Worm (Caenorhabditis elegans) whole organism, mixed stage, embryonic: ENCODE results near the gene asp-13.

Experiments used
- bed-3 ChIP-seq: fragments of 200-800 bp; sonication (Bioruptor generic); optimal IDR thresholded peaks from 3 replicates; lab custom pipeline; 2018; ENCODE audit warnings: mild to moderate bottlenecking, missing genetic modification characterization, moderate library complexity, missing compliant biosample characterization
- blmp-1 ChIP-seq: fragments of 150-350 bp; optimal IDR thresholded peaks from 2 replicates; lab custom pipeline; 2014; ENCODE audit warnings: missing biosample characterization, missing genetic modification characterization
- ces-1 ChIP-seq: fragments of 150-350 bp; optimal IDR thresholded peaks from 2 replicates; lab custom pipeline; 2014; ENCODE audit warnings: missing biosample characterization, missing genetic modification reagents, missing genetic modification characterization
- cnd-1 ChIP-seq: fragments of 200-800 bp; sonication (Bioruptor generic); optimal IDR thresholded peaks from 2 replicates; lab custom pipeline; 2018; ENCODE audit warnings: mild to moderate bottlenecking, missing genetic modification characterization, missing compliant biosample characterization
- elt-3 ChIP-seq: fragments of 150-350 bp; optimal IDR thresholded peaks from 2 replicates; lab custom pipeline; 2014; ENCODE audit warnings: missing biosample characterization, missing genetic modification characterization
- lin-13 ChIP-seq: fragments of 150-350 bp; optimal IDR thresholded peaks from 2 replicates; lab custom pipeline; 2014; ENCODE audit warnings: missing biosample characterization, missing genetic modification characterization
- lsy-2 ChIP-seq: fragments of 150-350 bp; optimal IDR thresholded peaks from 2 replicates; lab custom pipeline; 2014; ENCODE audit warnings: missing biosample characterization, missing genetic modification characterization
- mep-1 ChIP-seq: fragments of 150-350 bp; optimal IDR thresholded peaks from 2 replicates; lab custom pipeline; 2017; ENCODE audit warnings: missing biosample characterization, missing genetic modification reagents, missing genetic modification characterization, inconsistent platforms
- nhr-12 ChIP-seq: fragments of 150-350 bp; optimal IDR thresholded peaks from 2 replicates; lab custom pipeline; 2014; ENCODE audit warnings: missing biosample characterization, missing genetic modification characterization
- nhr-2 ChIP-seq: fragments of 150-350 bp; optimal IDR thresholded peaks from 2 replicates; lab custom pipeline; 2014; ENCODE audit warnings: missing biosample characterization, missing genetic modification characterization
- nhr-76 ChIP-seq: sonication (generic microtip); optimal IDR thresholded peaks from 2 replicates; lab custom pipeline; 2017; ENCODE audit warnings: missing biosample characterization, missing genetic modification characterization
- pha-4 ChIP-seq: fragments of 150-350 bp; optimal IDR thresholded peaks from 2 replicates; lab custom pipeline; 2018; ENCODE audit warnings: missing biosample characterization, missing genetic modification reagents, missing genetic modification characterization
- unc-39 ChIP-seq: fragments of 150-350 bp; optimal IDR thresholded peaks from 2 replicates; lab custom pipeline; 2014; ENCODE audit warnings: missing biosample characterization, missing genetic modification characterization
- unc-62 ChIP-seq: fragments of 150-350 bp; optimal IDR thresholded peaks from 2 replicates; lab custom pipeline; 2014; ENCODE audit warnings: missing biosample characterization, missing genetic modification reagents, missing genetic modification characterization

ce11 chrV:8601420-8601819 is 41.6 kb downstream of the asp-13 start, which contains the start of gene F41E6.8:
- TF ChIP-seq ces-1 (no peak), nhr-2 (no peak), elt-3 (tag; lab: Kevin White, UChicago) (no peak), nhr-76 (tag; lab: Kevin White, UChicago) (no peak), unc-39 (tag; lab: Kevin White, UChicago) (no peak), nhr-12 (no peak), unc-62 (GFP tag; lab: Kevin White, UChicago) (no peak), bed-3 (no peak), lin-13 (tag; lab: Kevin White, UChicago) (no peak), lsy-2 (tag; lab: Kevin White, UChicago) (no peak), blmp-1 (tag; lab: Kevin White, UChicago) (no peak), pha-4 (tag; lab: Kevin White, UChicago) (no peak), cnd-1 (tag; lab: Kevin White, UChicago) (no peak), mep-1 (no peak)
